Fruit fly (Drosophila melanogaster): Measurements from ENCODE around the gene kek5.

Gene kek5

DNA sequence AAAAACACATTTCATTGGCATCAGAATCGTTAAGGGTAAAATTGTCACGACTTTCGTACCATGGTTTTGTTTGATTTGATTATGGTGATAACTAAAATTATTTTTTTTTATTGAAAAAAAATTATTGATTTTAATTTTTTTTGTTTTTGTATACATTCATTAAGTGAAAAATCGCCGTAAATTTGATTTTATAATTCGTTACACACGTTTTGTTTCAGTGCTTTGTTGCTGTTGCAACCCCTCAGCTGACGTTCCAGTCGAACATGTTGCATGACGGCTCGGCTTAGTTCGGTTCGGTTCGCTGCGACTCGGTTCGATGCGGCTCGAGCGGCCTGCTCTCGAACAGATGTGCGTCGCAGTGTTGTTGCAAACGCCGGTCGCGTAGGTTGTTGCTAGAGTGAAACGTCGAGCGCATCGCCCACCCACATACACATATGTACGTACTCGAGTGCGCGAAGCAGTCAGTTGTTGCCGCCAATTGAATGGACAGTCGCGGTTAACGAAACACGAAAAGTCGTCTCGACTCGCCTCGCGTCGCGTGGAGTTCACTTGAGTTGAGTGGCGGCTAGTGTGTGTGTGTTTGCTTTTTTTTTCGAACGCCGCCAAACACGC is at the start of gene kek5 (continued):
- no peak for TF ChIP-seq lmd (GFP tag; IDR thresholded peaks at IDR 0.05)
- TF ChIP-seq cg (GFP tag; optimal IDR thresholded peaks at IDR 0.05), result no peak
- peak; percentile 48 for TF ChIP-seq CG10979 (tag; optimal IDR thresholded peaks at IDR 0.05)
- TF ChIP-seq seq (GFP tag; IDR thresholded peaks at IDR 0.05), result no peak
- no peak for TF ChIP-seq Sry-β (GFP tag; optimal IDR thresholded peaks at IDR 0.05)
- peak; percentile 55 for TF ChIP-seq CG10543 (GFP tag; optimal IDR thresholded peaks at IDR 0.05)
- TF ChIP-seq trem (tag; optimal IDR thresholded peaks at IDR 0.05), result peak; percentile 7
- peak; percentile 61 for TF ChIP-seq unpg (GFP tag; optimal IDR thresholded peaks at IDR 0.05)
- TF ChIP-seq Bgb (GFP tag; IDR thresholded peaks at IDR 0.05; ENCODE audit: partially characterized antibody), result peak; percentile 50; the same call in 1 of the 2 replicates
- peak; percentile 63 for TF ChIP-seq Meics (GFP tag; optimal IDR thresholded peaks at IDR 0.05)
- no peak for TF ChIP-seq CG12219 (GFP tag; optimal IDR thresholded peaks at IDR 0.05)
- no peak for TF ChIP-seq CG17186 (GFP tag; optimal IDR thresholded peaks at IDR 0.05)
- TF ChIP-seq CG2712 (tag; optimal IDR thresholded peaks at IDR 0.05), result peak; percentile 50
- no peak for TF ChIP-seq so (GFP tag; IDR thresholded peaks at IDR 0.05)
- no peak for TF ChIP-seq Tbp (GFP tag; optimal IDR thresholded peaks at IDR 0.05)
- TF ChIP-seq CG17328 (GFP tag; IDR thresholded peaks at IDR 0.05), result peak; percentile 51; the same call in 1 of the 2 replicates
- peak; percentile 51 for TF ChIP-seq CG12391 (tag; optimal IDR thresholded peaks at IDR 0.05)
- peak; percentile 28 for TF ChIP-seq Sox100B (GFP tag; optimal IDR thresholded peaks at IDR 0.05)
- peak; percentile 44 for TF ChIP-seq CG4424 (GFP tag; optimal IDR thresholded peaks at IDR 0.05)
- no peak for TF ChIP-seq Lpt (GFP tag; optimal IDR thresholded peaks at IDR 0.05)
- peak; percentile 33 for TF ChIP-seq Xbp1 (GFP tag; optimal IDR thresholded peaks at IDR 0.05)
- TF ChIP-seq chinmo (GFP tag; IDR thresholded peaks at IDR 0.05; ENCODE audit: partially characterized antibody), result peak; percentile 70; the same call in 1 of the 4 replicates
- TF ChIP-seq CG30403 (GFP tag; optimal IDR thresholded peaks at IDR 0.05), result peak; percentile 39
- no peak for TF ChIP-seq zen (tag; optimal IDR thresholded peaks at IDR 0.05)
- TF ChIP-seq lbe (GFP tag; optimal IDR thresholded peaks at IDR 0.05), result peak; percentile 10
- TF ChIP-seq CG3065 (GFP tag; optimal IDR thresholded peaks at IDR 0.05), result no peak
- peak; percentile 1 for TF ChIP-seq CG8924 (tag; optimal IDR thresholded peaks at IDR 0.05)
- peak; percentile 18 for TF ChIP-seq CG6813 (GFP tag; optimal IDR thresholded peaks at IDR 0.05)
- TF ChIP-seq CG14860 (GFP tag; IDR thresholded peaks at IDR 0.05; ENCODE audit: partially characterized antibody), result no peak
- TF ChIP-seq CG15269 (tag; optimal IDR thresholded peaks at IDR 0.05), result peak; percentile 49
- peak; percentile 5 to 50 for TF ChIP-seq bsh (GFP tag; optimal IDR thresholded peaks at IDR 0.05)
- TF ChIP-seq CG10565 (GFP tag; optimal IDR thresholded peaks at IDR 0.05), result no peak
- TF ChIP-seq CG33213 (GFP tag; optimal IDR thresholded peaks at IDR 0.05), result no peak
- no peak for TF ChIP-seq sens-2 (GFP tag; IDR thresholded peaks at IDR 0.05)
- peak; percentile 65; the same call in 2 of the 3 replicates for TF ChIP-seq zfh1 (GFP tag; IDR thresholded peaks at IDR 0.05)
- no peak for TF ChIP-seq Gug (GFP tag; IDR thresholded peaks at IDR 0.05)
- peak; percentile 50 for TF ChIP-seq HmgD (GFP tag; optimal IDR thresholded peaks at IDR 0.05)
- TF ChIP-seq CG9876 (GFP tag; optimal IDR thresholded peaks at IDR 0.05), result no peak
- peak; percentile 38 for TF ChIP-seq Ssrp (tag; optimal IDR thresholded peaks at IDR 0.05)
- no peak for TF ChIP-seq Dfd (GFP tag; optimal IDR thresholded peaks at IDR 0.05)
- TF ChIP-seq hb (GFP tag; IDR thresholded peaks at IDR 0.05; ENCODE audit: partially characterized antibody), result no peak
- no peak for TF ChIP-seq D19A (tag; optimal IDR thresholded peaks at IDR 0.05)
- TF ChIP-seq yki (optimal IDR thresholded peaks at IDR 0.05), result no peak
- TF ChIP-seq CG4820 (GFP tag; optimal IDR thresholded peaks at IDR 0.05), result no peak
- no peak for TF ChIP-seq CG15601 (tag; optimal IDR thresholded peaks at IDR 0.05)
- no peak for TF ChIP-seq sim (GFP tag; IDR thresholded peaks at IDR 0.05)
- no peak for TF ChIP-seq CG1233 (GFP tag; optimal IDR thresholded peaks at IDR 0.05)
- no peak for TF ChIP-seq CG12769 (tag; optimal IDR thresholded peaks at IDR 0.05)
- TF ChIP-seq Fer1 (GFP tag; optimal IDR thresholded peaks at IDR 0.05), result peak; percentile 60
- no peak for TF ChIP-seq CG17612 (GFP tag; IDR thresholded peaks at IDR 0.05)

Measured in whole organism, embryonic.